Worm (Caenorhabditis elegans) whole organism, L4 larva: ENCODE data around the gene C14A4.12.

Experiments
- T20F7.1 ChIP-seq: fragments of 200-800 bp; sonication (Bioruptor generic); optimal IDR thresholded peaks from 2 replicates; lab custom pipeline; 2018; ENCODE audit warnings: mild to moderate bottlenecking, missing genetic modification characterization, missing compliant biosample characterization
- ZK337.2 ChIP-seq: fragments of 200-800 bp; sonication (Bioruptor generic); IDR thresholded peaks from 2 replicates; pipeline ENCODE4 v1.3.6; 2022; ENCODE audit warnings: missing genetic modification reagents, missing genetic modification characterization, missing compliant biosample characterization
- ama-1 ChIP-seq: fragments of 150-350 bp; optimal IDR thresholded peaks from 2 replicates; lab custom pipeline; 2014; ENCODE audit warnings: inconsistent platforms, mixed read lengths
- dve-1 ChIP-seq: sonication (generic microtip); optimal IDR thresholded peaks from 2 replicates; lab custom pipeline; 2017; ENCODE audit warnings: antibody characterized with exemption, mild to moderate bottlenecking, missing genetic modification characterization, missing compliant biosample characterization; ENCODE audit not compliant: insufficient read depth
- hlh-30 ChIP-seq: sonication (generic microtip); optimal IDR thresholded peaks from 2 replicates; lab custom pipeline; 2017; ENCODE audit warnings: antibody characterized with exemption, mild to moderate bottlenecking, missing genetic modification characterization, missing compliant biosample characterization; ENCODE audit not compliant: insufficient read depth
- lin-13 ChIP-seq: fragments of 150-350 bp; optimal IDR thresholded peaks from 2 replicates; lab custom pipeline; 2014; ENCODE audit warnings: missing biosample characterization, missing genetic modification reagents, missing genetic modification characterization
- zip-2 ChIP-seq: fragments of 150-350 bp; optimal IDR thresholded peaks from 2 replicates; lab custom pipeline; 2014; ENCODE audit warnings: missing biosample characterization, missing genetic modification characterization

ce11 chrII:10608821-10609220 lies 4.0 kb upstream of the C14A4.12 start:
- TF ChIP-seq ama-1: no peak
- no peak for TF ChIP-seq hlh-30 (tag; lab: Kevin White, UChicago)
- no peak for TF ChIP-seq ZK337.2 (GFP tag; lab: Robert Waterston, UW)
- no peak for TF ChIP-seq zip-2 (tag; lab: Kevin White, UChicago)
- TF ChIP-seq dve-1 (tag; lab: Kevin White, UChicago): no peak
- TF ChIP-seq T20F7.1 (GFP tag; lab: Kevin White, UChicago): no peak
- no peak for TF ChIP-seq lin-13
